Fruit fly (Drosophila melanogaster): Measurements from ENCODE around the gene CG42564.

The CG42564 gene

dm6 chr3R:6426173-6426899, 52.1 kb downstream of the CG42564 start:
- TF ChIP-seq CG12605 (GFP tag; IDR thresholded peaks at IDR 0.05) (no peak), EcR (GFP tag; optimal IDR thresholded peaks at IDR 0.05) (peak; percentile 81), Ets98B (GFP tag; IDR thresholded peaks at IDR 0.05) (no peak), Snoo (tag; optimal IDR thresholded peaks at IDR 0.05) (peak; percentile 56), fd96Ca (GFP tag; IDR thresholded peaks at IDR 0.05) (peak; percentile 49; the same call in 2 of the 3 replicates), CG8159 (tag; optimal IDR thresholded peaks at IDR 0.05) (no peak), CG32121 (GFP tag; IDR thresholded peaks at IDR 0.05) (no peak), CG15710 (tag; optimal IDR thresholded peaks at IDR 0.05) (no peak), Pif1B (GFP tag; optimal IDR thresholded peaks at IDR 0.05) (no peak), D1 (tag; optimal IDR thresholded peaks at IDR 0.05) (no peak)

All from whole organism, pupa.